Worm (Caenorhabditis elegans) whole organism, midembryonic: ENCODE data around the gene pqn-16.

Experiments
- T22C8.4 ChIP-seq: fragments of 200-800 bp; sonication (Bioruptor generic); IDR thresholded peaks from 2 replicates; pipeline ENCODE4 v1.3.6; 2022; ENCODE audit warnings: missing genetic modification characterization, missing compliant biosample characterization
- flt-1 ChIP-seq: fragments of 200-800 bp; sonication (Bioruptor generic); IDR thresholded peaks from 2 replicates; pipeline ENCODE4 v1.3.6; 2022; ENCODE audit warnings: missing genetic modification characterization, missing compliant biosample characterization
- tab-1 ChIP-seq: fragments of 200-800 bp; sonication (Bioruptor generic); IDR thresholded peaks from 2 replicates; pipeline ENCODE4 v1.3.6; 2022; ENCODE audit warnings: missing genetic modification characterization, missing compliant biosample characterization

- TF ChIP-seq flt-1 (GFP tag; lab: Robert Waterston, UW) (no peak), T22C8.4 (no peak), tab-1 (GFP tag; lab: Robert Waterston, UW) (no peak)
Measured at ce11 chrV:9168089-9168488, 5.8 kb upstream of the pqn-16 start, which contains the start of gene B0222.11.
